Worm (Caenorhabditis elegans): Measurements from ENCODE around the gene srw-15.

ce11 chrV:15264131-15264530 is 33.8 kb downstream of the srw-15 start, which contains the start of gene M01B2.12:
- TF ChIP-seq nhr-76 (tag; optimal IDR thresholded peaks at IDR 0.05) (no peak), lsy-2 (tag; optimal IDR thresholded peaks at IDR 0.05) (no peak), unc-62 (GFP tag; optimal IDR thresholded peaks at IDR 0.05) (no peak), bed-3 (GFP tag; optimal IDR thresholded peaks at IDR 0.05) (no peak), tbx-8 (GFP tag; optimal IDR thresholded peaks at IDR 0.05) (no peak), pha-4 (tag; optimal IDR thresholded peaks at IDR 0.05) (no peak)
